Fruit fly (Drosophila melanogaster) S2 (cell line): Measurements from ENCODE around the gene Cyp12a5.

Experiments
- CG8478 ChIP-seq: fragments of >200 bp; optimal IDR thresholded peaks from 2 replicates; lab custom pipeline; 2018
- CTCF ChIP-seq, 2 experiments: fragments of >200 bp; optimal IDR thresholded peaks; 2 replicates each; lab custom pipeline; 2018

dm6 chr3R:19166077-19166778 is 33.8 kb downstream of the Cyp12a5 start:
- TF ChIP-seq CG8478 (lab: Kevin White, UChicago) (no peak), CTCF (optimal IDR thresholded peaks at IDR 0.05; lab: Kevin White, UChicago) (no peak)
